Worm (Caenorhabditis elegans) whole organism, L3 larva: ENCODE measurements around the gene F32D8.4.

Experiments
- ZK546.5 ChIP-seq: sonication (generic microtip); optimal IDR thresholded peaks from 2 replicates; lab custom pipeline; 2017; ENCODE audit warnings: missing biosample characterization, missing genetic modification characterization
- ama-1 ChIP-seq: fragments of 150-350 bp; optimal IDR thresholded peaks from 2 replicates; lab custom pipeline; 2018
- ceh-9 ChIP-seq: sonication (generic microtip); optimal IDR thresholded peaks from 2 replicates; lab custom pipeline; 2018; ENCODE audit warnings: missing biosample characterization, missing genetic modification characterization
- elt-1 ChIP-seq: fragments of 150-350 bp; optimal IDR thresholded peaks from 2 replicates; lab custom pipeline; 2014; ENCODE audit warnings: missing biosample characterization, missing genetic modification characterization
- fos-1 ChIP-seq: fragments of 150-350 bp; optimal IDR thresholded peaks from 2 replicates; lab custom pipeline; 2014; ENCODE audit warnings: missing biosample characterization, missing genetic modification characterization
- nhr-12 ChIP-seq: fragments of 150-350 bp; optimal IDR thresholded peaks from 2 replicates; lab custom pipeline; 2014; ENCODE audit warnings: missing biosample characterization, missing genetic modification characterization
- nhr-28 ChIP-seq: fragments of 150-350 bp; optimal IDR thresholded peaks from 2 replicates; lab custom pipeline; 2014; ENCODE audit warnings: missing biosample characterization, missing genetic modification characterization
- snpc-4 ChIP-seq: fragments of 150-350 bp; optimal IDR thresholded peaks from 2 replicates; lab custom pipeline; 2014; ENCODE audit warnings: missing biosample characterization, missing genetic modification characterization
- ztf-4 ChIP-seq: fragments of 150-350 bp; optimal IDR thresholded peaks from 2 replicates; lab custom pipeline; 2014; ENCODE audit warnings: missing biosample characterization, missing genetic modification characterization

ce11 chrV:10867586-10867985 lies 25.8 kb downstream of the F32D8.4 start:
- TF ChIP-seq nhr-12 (tag; lab: Kevin White, UChicago) (no peak), elt-1 (no peak), ama-1 (lab: Kevin White, UChicago) (no peak), nhr-28 (tag; lab: Kevin White, UChicago) (no peak), snpc-4 (tag; lab: Kevin White, UChicago) (no peak), ZK546.5 (no peak), ztf-4 (no peak), fos-1 (tag; lab: Kevin White, UChicago) (no peak), ceh-9 (no peak)
